Worm (Caenorhabditis elegans) whole organism, L1 larva: ENCODE measurements around the gene mlt-11.
A peak's percentile ranks its signal among the peaks of the same experiment; 100 is the strongest.

Experiments
- C16A3.4 ChIP-seq: fragments of 150-350 bp; optimal IDR thresholded peaks from 2 replicates; lab custom pipeline; 2014; ENCODE audit warnings: missing biosample characterization, missing genetic modification characterization
- F16B12.6 ChIP-seq: fragments of 150-350 bp; optimal IDR thresholded peaks from 2 replicates; lab custom pipeline; 2014; ENCODE audit warnings: missing biosample characterization, missing genetic modification characterization
- aha-1 ChIP-seq: fragments of 150-350 bp; optimal IDR thresholded peaks from 2 replicates; lab custom pipeline; 2014; ENCODE audit warnings: missing biosample characterization, missing genetic modification characterization
- aly-2 ChIP-seq: fragments of 150-350 bp; optimal IDR thresholded peaks from 2 replicates; lab custom pipeline; 2014; ENCODE audit warnings: missing biosample characterization, missing genetic modification characterization
- ama-1 ChIP-seq: fragments of 150-350 bp; optimal IDR thresholded peaks from 2 replicates; lab custom pipeline; 2014
- blmp-1 ChIP-seq: fragments of 150-350 bp; optimal IDR thresholded peaks from 2 replicates; lab custom pipeline; 2014; ENCODE audit warnings: missing biosample characterization, missing genetic modification characterization
- ceh-88 ChIP-seq: fragments of 200-800 bp; sonication (Bioruptor generic); IDR thresholded peaks from 2 replicates; pipeline ENCODE4 v1.3.6; 2022; ENCODE audit warnings: missing genetic modification characterization, missing compliant biosample characterization
- ceh-90 ChIP-seq: sonication (generic microtip); optimal IDR thresholded peaks from 2 replicates; lab custom pipeline; 2016; ENCODE audit warnings: missing genetic modification characterization, missing compliant biosample characterization
- dsc-1 ChIP-seq: sonication (generic microtip); optimal IDR thresholded peaks from 2 replicates; lab custom pipeline; 2016; ENCODE audit warnings: mild to moderate bottlenecking, missing genetic modification characterization, missing compliant biosample characterization
- efl-1 ChIP-seq, 4 experiments: fragments of 150-350 bp; optimal IDR thresholded peaks in 3 of 4; peaks in 1 of 4; 1 replicate in 1 of 4; 2 replicates in 3 of 4; lab custom pipeline; 2014; ENCODE audit warnings: missing biosample characterization in 2 of 4, missing genetic modification characterization in 2 of 4, missing genetic modification reagents in 2 of 4
- efl-3 ChIP-seq: fragments of 200-800 bp; sonication (Bioruptor generic); optimal IDR thresholded peaks from 2 replicates; lab custom pipeline; 2018; ENCODE audit warnings: mild to moderate bottlenecking, missing genetic modification characterization, missing compliant biosample characterization
- elt-2 ChIP-seq: sonication (generic microtip); optimal IDR thresholded peaks from 2 replicates; lab custom pipeline; 2016; ENCODE audit warnings: missing genetic modification characterization, mild to moderate bottlenecking, inconsistent platforms, missing compliant biosample characterization, missing genetic modification reagents
- elt-3 ChIP-seq, 6 experiments: fragments of 150-350 bp in 1 of 6; sonication (generic microtip); optimal IDR thresholded peaks; 2 replicates each; lab custom pipeline; 2017 to 2018; ENCODE audit warnings: missing biosample characterization in 6 of 6, missing genetic modification characterization in 6 of 6, inconsistent platforms in 1 of 6
- fkh-10 ChIP-seq: sonication (generic microtip); optimal IDR thresholded peaks from 2 replicates; lab custom pipeline; 2017; ENCODE audit warnings: missing biosample characterization, missing genetic modification reagents, missing genetic modification characterization
- fkh-4 ChIP-seq: sonication (generic microtip); optimal IDR thresholded peaks from 2 replicates; lab custom pipeline; 2016; ENCODE audit warnings: missing compliant biosample characterization, missing genetic modification characterization, borderline replicate concordance
- fos-1 ChIP-seq: fragments of 150-350 bp; optimal IDR thresholded peaks from 2 replicates; lab custom pipeline; 2014; ENCODE audit warnings: missing biosample characterization, missing genetic modification characterization
- grh-1 ChIP-seq: fragments of 200-800 bp; sonication (Bioruptor generic); IDR thresholded peaks from 2 replicates; pipeline ENCODE4 v1.3.6; 2022; ENCODE audit warnings: missing genetic modification reagents, missing genetic modification characterization, missing compliant biosample characterization
- hlh-17 ChIP-seq: fragments of 200-800 bp; sonication (Bioruptor generic); optimal IDR thresholded peaks from 2 replicates; lab custom pipeline; 2018; ENCODE audit warnings: missing genetic modification characterization, mild to moderate bottlenecking, missing compliant biosample characterization, moderate library complexity, borderline replicate concordance
- hlh-4 ChIP-seq: sonication (generic microtip); optimal IDR thresholded peaks from 2 replicates; lab custom pipeline; 2016; ENCODE audit warnings: mild to moderate bottlenecking, missing genetic modification characterization, missing compliant biosample characterization
- hpl-2 ChIP-seq: fragments of 150-350 bp; optimal IDR thresholded peaks from 2 replicates; lab custom pipeline; 2014; ENCODE audit warnings: missing biosample characterization, missing genetic modification reagents, missing genetic modification characterization
- jun-1 ChIP-seq: fragments of 150-350 bp; optimal IDR thresholded peaks from 2 replicates; lab custom pipeline; 2014; ENCODE audit warnings: missing biosample characterization, missing genetic modification reagents, missing genetic modification characterization
- lin-13 ChIP-seq: fragments of 150-350 bp; optimal IDR thresholded peaks from 2 replicates; lab custom pipeline; 2014; ENCODE audit warnings: missing biosample characterization, missing genetic modification reagents, missing genetic modification characterization
- lin-35 ChIP-seq, 2 experiments: fragments of 150-350 bp; optimal IDR thresholded peaks; 2 replicates each; lab custom pipeline; 2014; ENCODE audit warnings: missing biosample characterization in 2 of 2, missing genetic modification characterization in 2 of 2, missing genetic modification reagents in 2 of 2
- lin-39 ChIP-seq: fragments of 150-350 bp; optimal IDR thresholded peaks from 2 replicates; lab custom pipeline; 2014; ENCODE audit warnings: missing biosample characterization, missing genetic modification reagents, missing genetic modification characterization
- lsy-2 ChIP-seq, 2 experiments: fragments of 150-350 bp; optimal IDR thresholded peaks; 2 replicates each; lab custom pipeline; 2014; ENCODE audit warnings: missing biosample characterization in 2 of 2, missing genetic modification characterization in 2 of 2
- mef-2 ChIP-seq: fragments of 150-350 bp; optimal IDR thresholded peaks from 2 replicates; lab custom pipeline; 2014; ENCODE audit warnings: missing biosample characterization, missing genetic modification characterization
- mep-1 ChIP-seq: fragments of 150-350 bp; optimal IDR thresholded peaks from 2 replicates; lab custom pipeline; 2014; ENCODE audit warnings: missing biosample characterization, missing genetic modification characterization
- nhr-12 ChIP-seq: sonication (generic microtip); optimal IDR thresholded peaks from 2 replicates; lab custom pipeline; 2017; ENCODE audit warnings: missing biosample characterization, missing genetic modification characterization
- nhr-19 ChIP-seq: fragments of 200-800 bp; sonication (Bioruptor generic); conservative IDR thresholded peaks from 2 replicates; pipeline ENCODE4 v1.3.6; 2022; ENCODE audit warnings: missing genetic modification characterization, missing compliant biosample characterization
- nhr-237 ChIP-seq: fragments of 150-350 bp; optimal IDR thresholded peaks from 2 replicates; lab custom pipeline; 2014; ENCODE audit warnings: missing biosample characterization, missing genetic modification characterization
- nhr-47 ChIP-seq: sonication (generic microtip); optimal IDR thresholded peaks from 2 replicates; lab custom pipeline; 2016; ENCODE audit warnings: mild to moderate bottlenecking, missing genetic modification characterization, moderate library complexity, missing compliant biosample characterization
- nhr-84 ChIP-seq: sonication (generic microtip); optimal IDR thresholded peaks from 2 replicates; lab custom pipeline; 2017; ENCODE audit warnings: missing biosample characterization, missing genetic modification characterization
- nhr-85 ChIP-seq: sonication (generic microtip); peaks from one replicate; lab custom pipeline; 2016; ENCODE audit warnings: missing genetic modification characterization, inconsistent platforms, missing compliant biosample characterization
- nhr-90 ChIP-seq: sonication (generic microtip); optimal IDR thresholded peaks from 2 replicates; lab custom pipeline; 2016; ENCODE audit warnings: mild to moderate bottlenecking, missing genetic modification characterization, missing compliant biosample characterization; ENCODE audit not compliant: poor library complexity
- pag-3 ChIP-seq: sonication (generic microtip); optimal IDR thresholded peaks from 2 replicates; lab custom pipeline; 2017; ENCODE audit warnings: missing genetic modification characterization, mild to moderate bottlenecking, missing compliant biosample characterization, antibody characterized with exemption, borderline replicate concordance; ENCODE audit not compliant: insufficient read depth
- rnt-1 ChIP-seq: sonication (generic microtip); optimal IDR thresholded peaks from 2 replicates; lab custom pipeline; 2016; ENCODE audit warnings: mild to moderate bottlenecking, missing genetic modification characterization, moderate library complexity, missing compliant biosample characterization
- skn-1 ChIP-seq: fragments of 150-350 bp; optimal IDR thresholded peaks from 2 replicates; lab custom pipeline; 2014; ENCODE audit warnings: missing biosample characterization, missing genetic modification characterization
- snu-23 ChIP-seq: sonication (generic microtip); optimal IDR thresholded peaks from 2 replicates; lab custom pipeline; 2016; ENCODE audit warnings: missing genetic modification characterization, missing compliant biosample characterization
- sox-4 ChIP-seq: sonication (generic microtip); optimal IDR thresholded peaks from 2 replicates; lab custom pipeline; 2016; ENCODE audit warnings: missing genetic modification characterization, missing compliant biosample characterization
- sup-37 ChIP-seq: fragments of 200-800 bp; sonication (Bioruptor generic); optimal IDR thresholded peaks from 2 replicates; lab custom pipeline; 2018; ENCODE audit warnings: mild to moderate bottlenecking, missing genetic modification characterization, missing compliant biosample characterization
- swsn-7 ChIP-seq: sonication (generic microtip); optimal IDR thresholded peaks from 2 replicates; lab custom pipeline; 2016; ENCODE audit warnings: missing genetic modification characterization, missing compliant biosample characterization
- tbx-2 ChIP-seq: sonication (generic microtip); optimal IDR thresholded peaks from 2 replicates; lab custom pipeline; 2016; ENCODE audit warnings: missing genetic modification characterization, missing compliant biosample characterization
- unc-130 ChIP-seq: fragments of 150-350 bp; optimal IDR thresholded peaks from 2 replicates; lab custom pipeline; 2017; ENCODE audit warnings: missing biosample characterization, missing genetic modification characterization, inconsistent platforms
- unc-62 ChIP-seq: fragments of 150-350 bp; optimal IDR thresholded peaks from 2 replicates; lab custom pipeline; 2014; ENCODE audit warnings: missing biosample characterization, missing genetic modification reagents, missing genetic modification characterization
- unc-86 ChIP-seq: sonication (generic microtip); optimal IDR thresholded peaks from 2 replicates; lab custom pipeline; 2016; ENCODE audit warnings: missing genetic modification characterization, missing compliant biosample characterization
- vab-15 ChIP-seq: sonication (generic microtip); optimal IDR thresholded peaks from 2 replicates; lab custom pipeline; 2017; ENCODE audit warnings: missing genotype, mild to moderate bottlenecking, missing genetic modification characterization, missing compliant biosample characterization

The mlt-11 gene

DNA sequence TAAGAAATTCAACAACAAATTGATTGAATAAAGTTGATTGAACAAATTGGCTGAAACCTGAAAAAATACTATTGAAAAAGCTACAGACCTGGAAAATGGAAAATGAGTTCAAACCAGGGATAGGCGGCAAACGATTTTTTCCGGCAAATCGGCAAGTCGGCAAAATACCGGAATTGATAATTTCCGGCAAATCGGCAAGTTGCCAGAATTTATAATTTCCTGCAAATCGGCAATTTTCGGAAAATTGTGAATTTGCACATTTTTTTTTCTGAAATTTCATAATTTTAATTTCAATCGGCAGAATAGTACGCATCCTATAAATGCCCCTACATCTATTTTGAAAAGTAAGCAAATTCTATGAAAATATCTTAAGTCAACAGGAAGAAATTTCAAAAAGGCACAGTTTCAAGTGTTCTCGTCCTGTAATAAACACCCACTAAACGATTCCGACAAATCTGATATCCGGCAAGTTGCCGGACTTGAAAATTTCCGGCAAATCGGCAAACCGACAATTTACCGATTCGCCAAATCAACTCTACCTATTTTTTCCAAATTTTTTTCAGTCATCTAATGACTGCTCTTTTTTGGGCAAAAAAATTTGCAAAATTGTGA is 49.9 kb downstream of the mlt-11 start:
- TF ChIP-seq nhr-12 (tag; lab: Kevin White, UChicago) = no peak
- TF ChIP-seq F16B12.6 (tag; lab: Kevin White, UChicago) = no peak
- no peak for TF ChIP-seq tbx-2
- TF ChIP-seq swsn-7 = no peak
- TF ChIP-seq dsc-1 (tag; lab: Kevin White, UChicago) = no peak
- TF ChIP-seq nhr-19 (GFP tag; lab: Robert Waterston, UW) = no peak
- no peak for TF ChIP-seq aha-1
- TF ChIP-seq grh-1 (GFP tag; lab: Robert Waterston, UW) = no peak
- no peak for TF ChIP-seq sox-4 (tag; lab: Kevin White, UChicago)
- TF ChIP-seq aly-2 (tag; lab: Kevin White, UChicago) = no peak
- peak; percentile 5 for TF ChIP-seq ama-1 (lab: Kevin White, UChicago)
- no peak for TF ChIP-seq lsy-2 (tag; optimal IDR thresholded peaks at IDR 0.05; lab: Kevin White, UChicago)
- TF ChIP-seq ceh-90 (tag; lab: Kevin White, UChicago) = no peak
- TF ChIP-seq fkh-4 (tag; lab: Kevin White, UChicago) = no peak
- no peak for TF ChIP-seq pag-3 (tag; lab: Kevin White, UChicago)
- TF ChIP-seq sup-37 (GFP tag; lab: Kevin White, UChicago) = peak; percentile 23
- TF ChIP-seq efl-1 (optimal IDR thresholded peaks at IDR 0.05; lab: Kevin White, UChicago) = no peak
- peak in 1 of 2 experiments; percentile 78 for TF ChIP-seq efl-1 (GFP tag; optimal IDR thresholded peaks at IDR 0.05 in 1 of 2; lab: Kevin White, UChicago)
- no peak for TF ChIP-seq unc-62
- no peak for TF ChIP-seq unc-86 (tag; lab: Kevin White, UChicago)
- no peak for TF ChIP-seq hlh-17 (GFP tag; lab: Kevin White, UChicago)
- TF ChIP-seq nhr-47 = no peak
- no peak for TF ChIP-seq snu-23 (GFP tag; lab: Kevin White, UChicago)
- TF ChIP-seq C16A3.4 (tag; lab: Kevin White, UChicago) = no peak
- TF ChIP-seq hpl-2 (GFP tag; lab: Kevin White, UChicago) = no peak
- TF ChIP-seq nhr-84 (tag; lab: Kevin White, UChicago) = no peak
- no peak for TF ChIP-seq ceh-88 (GFP tag; lab: Robert Waterston, UW)
- TF ChIP-seq lin-39 = no peak
- no peak for TF ChIP-seq mep-1 (tag; lab: Kevin White, UChicago)
- no peak for TF ChIP-seq lin-13 (GFP tag; lab: Kevin White, UChicago)
- TF ChIP-seq elt-3 (tag; optimal IDR thresholded peaks at IDR 0.05; lab: Kevin White, UChicago) = no peak
- no peak for TF ChIP-seq fos-1 (tag; lab: Kevin White, UChicago)
- TF ChIP-seq lin-35 (GFP tag; optimal IDR thresholded peaks at IDR 0.05; lab: Kevin White, UChicago) = no peak
- no peak for TF ChIP-seq skn-1
- no peak for TF ChIP-seq elt-2 (tag; lab: Kevin White, UChicago)
- TF ChIP-seq vab-15 (tag; lab: Kevin White, UChicago) = no peak
- TF ChIP-seq nhr-85 (tag; lab: Kevin White, UChicago) = peak; percentile 24
- TF ChIP-seq jun-1 (tag; lab: Kevin White, UChicago) = no peak
- no peak for TF ChIP-seq hlh-4 (tag; lab: Kevin White, UChicago)
- TF ChIP-seq rnt-1 = peak; percentile 18
- TF ChIP-seq nhr-237 = no peak
- no peak for TF ChIP-seq nhr-90 (tag; lab: Kevin White, UChicago)
- TF ChIP-seq blmp-1 = no peak

DNA sequence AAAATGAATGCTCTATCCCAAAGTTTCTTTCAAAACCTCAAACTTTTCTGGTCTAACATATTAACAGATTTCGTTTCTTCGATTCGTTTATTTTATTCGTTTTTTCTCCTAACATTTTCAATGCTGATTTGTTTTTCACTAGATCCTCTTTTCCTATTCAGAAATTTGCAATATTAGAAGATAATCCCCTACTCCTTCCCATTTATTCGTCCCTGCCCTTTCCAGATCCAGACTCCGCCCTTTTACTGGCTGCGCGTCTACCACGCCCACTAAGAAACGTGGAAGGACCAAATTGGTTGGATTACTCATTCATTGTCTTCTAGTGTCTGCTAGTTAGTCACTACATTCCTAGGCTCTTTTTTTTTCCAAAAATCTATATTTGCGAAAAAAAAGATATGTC is 54.9 kb downstream of the mlt-11 start, which contains the start of gene Y44A6C.2:
Gene Y44A6C.2, plus strand, starts transcription at position 301 of the 400 bp plus-strand sequence.
- no peak for TF ChIP-seq rnt-1
- no peak for TF ChIP-seq vab-15 (tag; lab: Kevin White, UChicago)
- TF ChIP-seq fkh-10 = no peak
- no peak for TF ChIP-seq mef-2 (tag; lab: Kevin White, UChicago)
- TF ChIP-seq unc-130 (tag; lab: Kevin White, UChicago) = no peak
- no peak for TF ChIP-seq efl-3 (GFP tag; lab: Kevin White, UChicago)
